Fruit fly (Drosophila melanogaster) whole organism, adult: ENCODE measurements around the gene Axs.

Experiments used
- CG11617 ChIP-seq: fragments of 200-800 bp; sonication (Bioruptor generic); optimal IDR thresholded peaks from 2 replicates; lab custom pipeline; 2017; ENCODE audit warnings: mild to moderate bottlenecking, missing biosample characterization, missing genetic modification reagents, missing genetic modification characterization
- CG14711 ChIP-seq: fragments of 200-800 bp; sonication (Bioruptor generic); optimal IDR thresholded peaks from 2 replicates; lab custom pipeline; 2018; ENCODE audit warnings: missing biosample characterization, mild to moderate bottlenecking, missing genetic modification characterization, moderate library complexity
- CG5204 ChIP-seq: fragments of 200-800 bp; sonication (Bioruptor generic); optimal IDR thresholded peaks from 2 replicates; lab custom pipeline; 2016; ENCODE audit warnings: missing biosample characterization, missing genetic modification characterization
- CG7101 ChIP-seq: fragments of 200-800 bp; sonication (Bioruptor generic); optimal IDR thresholded peaks from 2 replicates; lab custom pipeline; 2018; ENCODE audit warnings: missing biosample characterization, mild to moderate bottlenecking, missing genetic modification characterization, moderate library complexity
- Crg-1 ChIP-seq: fragments of 200-800 bp; sonication (Bioruptor generic); optimal IDR thresholded peaks from 2 replicates; lab custom pipeline; 2016; ENCODE audit warnings: missing biosample characterization, missing genetic modification characterization
- Hr96 ChIP-seq: fragments of 200-800 bp; sonication (Bioruptor generic); optimal IDR thresholded peaks from 2 replicates; lab custom pipeline; 2016; ENCODE audit warnings: missing biosample characterization, missing genetic modification characterization
- cic ChIP-seq: fragments of 200-800 bp; sonication (Bioruptor generic); optimal IDR thresholded peaks from 2 replicates; lab custom pipeline; 2017; ENCODE audit warnings: missing biosample characterization, mild to moderate bottlenecking, missing genetic modification characterization, moderate library complexity
- kay ChIP-seq: fragments of 200-800 bp; sonication (Bioruptor generic); peaks from one replicate; lab custom pipeline; 2016; ENCODE audit warnings: missing biosample characterization, missing genetic modification characterization, borderline replicate concordance
- pad ChIP-seq: fragments of 200-800 bp; sonication (Bioruptor generic); optimal IDR thresholded peaks from 3 replicates; lab custom pipeline; 2017; ENCODE audit warnings: missing biosample characterization, missing genetic modification characterization, mild to moderate bottlenecking, moderate library complexity, missing genetic modification reagents

DNA sequence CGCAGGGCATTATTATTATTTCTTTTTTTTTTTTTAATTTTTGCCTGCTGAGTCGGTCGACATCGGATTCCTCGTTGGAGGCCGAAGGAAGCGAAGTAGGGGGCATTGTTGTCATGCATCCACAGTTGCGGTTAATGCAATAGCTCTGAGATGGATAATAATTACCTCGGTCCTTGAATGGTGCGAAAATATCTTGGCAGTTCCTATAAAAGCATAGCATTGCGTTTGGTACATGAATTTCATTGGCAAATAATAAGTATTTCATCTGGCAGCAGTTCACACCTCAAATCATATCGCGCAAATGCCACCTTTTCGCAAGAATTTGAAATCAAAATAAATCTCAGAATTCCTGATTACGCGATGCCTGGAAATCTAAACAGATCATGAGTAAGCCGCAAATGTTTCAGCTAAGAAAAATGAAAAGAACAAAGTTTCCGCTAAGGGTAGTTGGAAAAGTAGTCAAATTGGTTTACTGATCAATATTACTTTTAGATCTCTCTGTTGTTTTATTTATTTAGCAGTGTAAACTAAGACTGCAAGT, 36.5 kb downstream of the Axs start:
- TF ChIP-seq CG7101 (tag; lab: Kevin White, UChicago) = no peak
- no peak for TF ChIP-seq CG11617 (GFP tag; lab: Kevin White, UChicago)
- TF ChIP-seq Crg-1 (GFP tag; lab: Kevin White, UChicago) = no peak
- no peak for TF ChIP-seq Hr96 (GFP tag; lab: Kevin White, UChicago)
- TF ChIP-seq cic = no peak
- no peak for TF ChIP-seq pad (GFP tag; lab: Kevin White, UChicago)
- TF ChIP-seq CG5204 (GFP tag; lab: Kevin White, UChicago) = no peak
- TF ChIP-seq kay (GFP tag; lab: Kevin White, UChicago) = no peak
- TF ChIP-seq CG14711 (tag; lab: Kevin White, UChicago) = no peak
